Worm (Caenorhabditis elegans): ENCODE data around the gene ulp-3.

ce11 chrIV:1947891-1948290, 15.5 kb upstream of the ulp-3 start, which contains the start of gene tsen-54:
- TF ChIP-seq flh-1 (GFP tag; optimal IDR thresholded peaks at IDR 0.05) (no peak), ztf-11 (tag; optimal IDR thresholded peaks at IDR 0.05) (no peak), unc-39 (tag; optimal IDR thresholded peaks at IDR 0.05) (no peak), lsy-2 (tag; optimal IDR thresholded peaks at IDR 0.05) (no peak), ces-1 (GFP tag; optimal IDR thresholded peaks at IDR 0.05) (no peak), nhr-76 (tag; optimal IDR thresholded peaks at IDR 0.05) (no peak), ceh-83 (GFP tag; optimal IDR thresholded peaks at IDR 0.05) (no peak)

Data from whole organism, mixed stage, embryonic.